Worm (Caenorhabditis elegans): Measurements from ENCODE around the gene C56E6.4.

- TF ChIP-seq ztf-23 (GFP tag; IDR thresholded peaks at IDR 0.05) (peak; percentile 64; the same call in 1 of the 2 replicates), med-1 (GFP tag; optimal IDR thresholded peaks at IDR 0.05; ENCODE audit: insufficient read depth) (no peak), T22C8.4 (GFP tag; IDR thresholded peaks at IDR 0.05) (no peak), flt-1 (GFP tag; IDR thresholded peaks at IDR 0.05) (peak; percentile 64; the same call in 1 of the 2 replicates), ztf-29 (GFP tag; IDR thresholded peaks at IDR 0.05) (peak; percentile 7; the same call in 1 of the 2 replicates), ref-1 (GFP tag; conservative IDR thresholded peaks at IDR 0.05) (no peak), klf-2 (GFP tag; conservative IDR thresholded peaks at IDR 0.05) (no peak; the same call in 1 of the 2 replicates)
These were observed 36.6 kb downstream of the C56E6.4 start, which contains the start of the genes T28D9.11 and T28D9.1 for ce11 chrII:6491817-6492452.

Data from whole organism, midembryonic.